Worm (Caenorhabditis elegans): Measurements from ENCODE around the gene srx-68.

srx-68 gene

DNA sequence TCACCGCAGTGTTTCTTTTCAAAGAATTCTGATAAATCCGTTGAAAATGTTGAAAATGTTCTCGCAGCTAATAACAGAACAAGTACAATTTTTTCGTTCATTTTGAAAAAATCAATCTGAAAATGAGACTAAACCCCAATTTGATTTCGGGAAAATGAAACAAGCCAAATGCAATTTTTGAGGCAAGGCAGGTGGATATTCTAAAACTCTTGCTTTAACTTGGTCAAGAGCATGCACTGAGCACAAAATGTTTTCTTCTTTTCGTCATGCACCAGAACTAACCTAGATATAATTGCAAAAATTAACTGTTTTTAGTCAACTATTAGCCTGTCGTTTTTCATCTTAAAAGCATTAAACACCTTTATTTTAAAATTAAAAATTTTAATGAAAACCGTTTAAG, 12.5 kb upstream of the srx-68 start, which contains the start of gene irld-22:
irld-22 (minus strand) TSS at position 101 of the 400 bp plus-strand sequence.
- TF ChIP-seq drap-1 (GFP tag; optimal IDR thresholded peaks at IDR 0.05) (no peak), nhr-28 (tag; optimal IDR thresholded peaks at IDR 0.05) (no peak), mab-5 (tag; optimal IDR thresholded peaks at IDR 0.05) (no peak), lin-32 (GFP tag; optimal IDR thresholded peaks at IDR 0.05) (no peak), hlh-1 (tag; optimal IDR thresholded peaks at IDR 0.05) (no peak), mep-1 (tag; optimal IDR thresholded peaks at IDR 0.05) (no peak), ceh-43 (GFP tag; optimal IDR thresholded peaks at IDR 0.05) (no peak), nhr-237 (tag; optimal IDR thresholded peaks at IDR 0.05) (no peak), blmp-1 (tag; optimal IDR thresholded peaks at IDR 0.05) (no peak), ztf-11 (tag; optimal IDR thresholded peaks at IDR 0.05) (no peak), ceh-39 (tag; optimal IDR thresholded peaks at IDR 0.05) (no peak), elt-3 (tag; optimal IDR thresholded peaks at IDR 0.05) (no peak), ces-1 (GFP tag; optimal IDR thresholded peaks at IDR 0.05) (no peak)

DNA sequence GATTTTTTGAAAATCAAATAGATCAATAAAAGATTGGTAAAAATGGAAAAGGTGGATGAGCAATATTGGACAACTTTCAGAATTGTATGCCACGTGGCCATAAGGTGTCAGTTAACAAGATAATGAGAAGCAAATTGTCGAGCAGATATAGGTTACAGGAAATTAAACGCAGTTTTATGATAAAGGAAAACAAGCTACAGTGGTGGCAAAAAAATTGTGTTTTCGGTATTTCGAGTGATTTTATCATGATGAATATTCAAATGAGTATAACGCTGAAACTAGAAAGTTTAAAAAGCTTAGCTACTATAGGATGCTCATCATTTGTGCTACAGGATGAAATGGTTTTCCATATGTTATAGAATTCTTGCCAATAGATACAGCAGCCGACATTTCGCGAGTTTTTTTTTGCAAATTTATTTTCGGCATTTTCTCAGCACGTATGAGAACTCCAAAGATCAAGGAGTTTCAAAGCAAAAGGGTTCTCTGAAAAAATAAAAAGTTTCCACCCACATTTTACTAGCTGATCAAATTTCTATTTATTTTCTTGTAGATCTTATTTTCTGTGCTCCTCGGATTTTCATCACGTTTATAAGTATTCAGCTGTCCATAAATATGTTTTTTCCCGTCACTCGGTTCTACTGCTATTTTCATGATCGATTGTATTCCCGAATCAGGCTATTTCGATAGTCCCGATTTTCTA, 10.0 kb upstream of the srx-68 start, which contains the start of the genes str-229 and srh-190:
str-229 (minus strand) TSS at position 101 of the 700 bp plus-strand sequence.
srh-190 (plus strand) TSS at position 650 of the 700 bp plus-strand sequence.
- TF ChIP-seq unc-62 (GFP tag; optimal IDR thresholded peaks at IDR 0.05) (no peak), sem-2 (GFP tag; optimal IDR thresholded peaks at IDR 0.05) (no peak), nhr-28 (tag; optimal IDR thresholded peaks at IDR 0.05) (no peak), snpc-4 (tag; optimal IDR thresholded peaks at IDR 0.05) (no peak), lin-13 (tag; optimal IDR thresholded peaks at IDR 0.05) (no peak), ceh-83 (GFP tag; optimal IDR thresholded peaks at IDR 0.05) (no peak), nhr-12 (tag; optimal IDR thresholded peaks at IDR 0.05) (no peak), ham-2 (GFP tag; optimal IDR thresholded peaks at IDR 0.05) (no peak)

DNA sequence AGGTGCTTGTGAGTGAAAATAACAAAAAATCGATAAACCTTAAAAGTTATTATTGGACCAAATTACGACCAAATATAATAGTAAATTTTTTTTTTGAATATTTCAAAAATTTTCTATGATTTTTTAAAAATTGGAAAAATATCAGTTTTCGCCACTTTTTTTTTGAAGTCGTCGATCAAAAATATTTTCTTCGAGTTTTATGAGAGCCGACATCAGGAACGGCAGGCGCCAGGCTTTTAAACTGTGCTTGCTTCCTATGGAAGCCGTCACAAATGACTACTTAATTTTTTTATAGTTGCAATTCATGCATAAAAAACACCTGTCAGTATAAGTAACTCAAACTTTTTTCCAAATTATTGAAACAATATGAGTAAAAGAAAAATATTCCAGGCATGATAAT, 9.1 kb upstream of the srx-68 start:
- TF ChIP-seq mep-1 (tag; optimal IDR thresholded peaks at IDR 0.05) = no peak

DNA sequence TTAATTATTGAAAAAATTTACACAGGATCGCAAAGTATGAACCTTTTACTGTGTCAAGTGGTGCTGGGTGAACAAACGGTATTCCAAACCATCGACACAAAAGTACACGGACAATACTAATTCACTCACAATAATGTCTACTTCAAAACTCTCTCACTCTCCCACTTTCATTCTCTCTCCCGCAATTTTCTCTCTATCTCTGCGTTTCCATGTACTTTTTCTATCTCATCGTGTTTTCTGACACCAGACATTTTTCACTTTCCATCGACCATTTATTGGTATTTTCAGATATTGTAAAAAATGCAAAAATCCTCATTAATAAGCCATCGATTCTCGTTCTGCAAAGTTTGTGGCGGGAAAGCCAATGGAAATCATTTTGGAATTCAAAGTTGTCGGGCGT, 6.7 kb upstream of the srx-68 start, which contains the start of gene nhr-156:
nhr-156 (plus strand) TSS at position 266 of the 400 bp plus-strand sequence.
- TF ChIP-seq bed-3 (GFP tag; optimal IDR thresholded peaks at IDR 0.05) (no peak), unc-62 (GFP tag; optimal IDR thresholded peaks at IDR 0.05) (no peak), nhr-2 (tag; optimal IDR thresholded peaks at IDR 0.05) (no peak), ztf-11 (tag; optimal IDR thresholded peaks at IDR 0.05) (no peak), elt-1 (tag; optimal IDR thresholded peaks at IDR 0.05; ENCODE audit: borderline replicate concordance, insufficient read depth) (no peak), ceh-43 (GFP tag; optimal IDR thresholded peaks at IDR 0.05) (no peak), blmp-1 (tag; optimal IDR thresholded peaks at IDR 0.05) (no peak), lin-13 (tag; optimal IDR thresholded peaks at IDR 0.05) (no peak), mep-1 (tag; optimal IDR thresholded peaks at IDR 0.05) (no peak), ces-1 (GFP tag; optimal IDR thresholded peaks at IDR 0.05) (no peak), unc-39 (tag; optimal IDR thresholded peaks at IDR 0.05) (no peak)

DNA sequence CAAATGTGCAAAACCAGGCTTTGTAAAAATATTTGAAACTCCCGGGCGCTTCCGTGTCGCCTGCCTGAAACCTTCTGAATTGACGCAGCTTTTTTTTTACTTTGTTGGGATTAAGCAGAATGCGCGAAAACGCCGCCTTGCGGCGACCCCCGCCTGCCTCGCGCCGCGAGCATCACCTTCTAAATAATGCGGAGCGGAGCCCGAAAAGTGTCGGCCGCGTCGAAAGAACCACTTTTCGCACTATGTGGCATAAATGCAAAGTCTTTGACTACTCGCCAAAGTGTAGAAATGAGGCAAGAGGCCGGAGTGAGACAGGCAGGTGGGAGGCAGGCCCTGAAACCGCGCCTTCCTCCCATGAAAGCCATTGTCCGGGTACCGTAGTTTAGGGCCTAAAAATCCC, 559 bp downstream of the srx-68 start:
- no peak for TF ChIP-seq mab-5 (tag; optimal IDR thresholded peaks at IDR 0.05)
- no peak for TF ChIP-seq snpc-4 (tag; optimal IDR thresholded peaks at IDR 0.05)
- TF ChIP-seq zip-8 (tag; optimal IDR thresholded peaks at IDR 0.05) = no peak
- no peak for TF ChIP-seq drap-1 (GFP tag; optimal IDR thresholded peaks at IDR 0.05)
- TF ChIP-seq cnd-1 (tag; optimal IDR thresholded peaks at IDR 0.05) = no peak
- no peak for TF ChIP-seq elt-1 (tag; optimal IDR thresholded peaks at IDR 0.05; ENCODE audit: borderline replicate concordance, insufficient read depth)
- no peak for TF ChIP-seq hlh-1 (tag; optimal IDR thresholded peaks at IDR 0.05)
- TF ChIP-seq mep-1 (tag; optimal IDR thresholded peaks at IDR 0.05) = no peak
- no peak for TF ChIP-seq ces-1 (GFP tag; optimal IDR thresholded peaks at IDR 0.05)
- TF ChIP-seq flh-1 (GFP tag; optimal IDR thresholded peaks at IDR 0.05) = no peak
- no peak for TF ChIP-seq pha-4 (tag; optimal IDR thresholded peaks at IDR 0.05)
- no peak for TF ChIP-seq ham-2 (GFP tag; optimal IDR thresholded peaks at IDR 0.05)
- no peak for TF ChIP-seq bed-3 (GFP tag; optimal IDR thresholded peaks at IDR 0.05)
- TF ChIP-seq sptf-1 (tag; optimal IDR thresholded peaks at IDR 0.05) = no peak

DNA sequence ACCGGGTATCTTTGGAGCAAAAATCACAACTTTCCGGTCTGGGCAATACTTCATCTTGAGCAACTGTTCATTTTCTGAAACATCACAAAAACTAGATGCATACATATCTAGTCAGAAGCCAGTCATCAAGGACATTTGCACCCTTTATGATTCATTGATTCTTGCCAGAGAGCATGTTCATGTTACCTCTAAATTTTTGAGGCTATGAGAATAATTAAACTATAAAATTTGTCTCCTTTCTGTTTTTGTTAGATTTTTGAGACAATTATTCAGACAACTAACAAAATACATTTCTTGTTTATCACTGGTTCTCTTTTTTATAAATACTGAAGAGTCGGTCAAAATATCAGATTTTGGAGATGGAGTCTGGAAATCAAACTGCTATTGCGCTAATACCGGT, 3.9 kb downstream of the srx-68 start, which contains the start of gene srx-67:
srx-67 (plus strand) TSS at position 301 of the 400 bp plus-strand sequence.
- TF ChIP-seq flh-1 (GFP tag; optimal IDR thresholded peaks at IDR 0.05) (no peak), nhr-237 (tag; optimal IDR thresholded peaks at IDR 0.05) (no peak), zip-8 (tag; optimal IDR thresholded peaks at IDR 0.05) (no peak), elt-3 (tag; optimal IDR thresholded peaks at IDR 0.05) (no peak), blmp-1 (tag; optimal IDR thresholded peaks at IDR 0.05) (no peak)
